Fruit fly (Drosophila melanogaster): Measurements from ENCODE around the gene Cpr64Aa.

DNA sequence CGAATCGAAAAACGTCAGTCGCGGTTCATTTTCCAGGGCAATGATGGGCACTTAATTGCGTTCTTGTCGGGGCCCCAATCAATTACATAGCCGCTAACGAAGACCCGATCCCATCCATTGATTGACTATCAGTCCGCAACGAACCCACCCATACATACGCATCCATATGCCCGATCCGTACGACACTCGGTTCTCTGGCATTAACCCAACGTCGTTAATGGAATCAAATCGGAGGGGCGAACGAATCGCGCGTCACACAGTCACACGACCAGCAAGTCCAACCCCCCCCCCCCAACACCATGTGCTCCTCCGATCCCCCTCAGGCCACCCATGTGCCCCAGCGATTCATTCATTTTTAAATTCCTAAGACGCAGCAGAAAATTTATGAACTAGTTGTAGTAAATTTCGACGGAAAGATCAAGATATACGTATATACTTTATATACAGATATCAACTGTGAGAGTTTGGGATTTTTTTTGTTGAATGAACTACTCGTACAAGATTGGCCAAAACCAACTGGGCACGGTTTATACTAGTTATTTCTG is 12.3 kb upstream of the Cpr64Aa start:
- TF ChIP-seq Xrp1 (GFP tag; IDR thresholded peaks at IDR 0.05) = no peak
- no peak for TF ChIP-seq Sry-δ (GFP tag; optimal IDR thresholded peaks at IDR 0.05)
- TF ChIP-seq Jarid2 (GFP tag; optimal IDR thresholded peaks at IDR 0.05) = no peak

All from whole organism, embryonic.